Fruit fly (Drosophila melanogaster) whole organism, wandering third instar larva: ENCODE results near the gene CG9933.

Experiments used
- Abd-B ChIP-seq: fragments of >200 bp; optimal IDR thresholded peaks from 2 replicates; lab custom pipeline; 2017; ENCODE audit warnings: missing biosample characterization, missing genetic modification characterization
- CG32264 ChIP-seq: fragments of 200-800 bp; sonication (Bioruptor generic); optimal IDR thresholded peaks from 2 replicates; lab custom pipeline; 2016; ENCODE audit warnings: missing biosample characterization, missing genetic modification characterization
- CG9705 ChIP-seq: fragments of 200-800 bp; sonication (Bioruptor generic); optimal IDR thresholded peaks from 2 replicates; lab custom pipeline; 2018; ENCODE audit warnings: missing biosample characterization, mild to moderate bottlenecking, missing genetic modification characterization
- CrebA ChIP-seq: fragments of 200-800 bp; sonication (Bioruptor generic); optimal IDR thresholded peaks from 2 replicates; lab custom pipeline; 2016; ENCODE audit warnings: missing biosample characterization, mild to moderate bottlenecking, missing genetic modification characterization, borderline replicate concordance
- Dfd ChIP-seq: fragments of >200 bp; optimal IDR thresholded peaks from 2 replicates; lab custom pipeline; 2017; ENCODE audit warnings: missing biosample characterization, missing genetic modification characterization
- Dif ChIP-seq: fragments of 200-275, 200-300 bp; sonication (Bioruptor generic); optimal IDR thresholded peaks from 2 replicates; lab custom pipeline; 2018; ENCODE audit warnings: missing biosample characterization, missing genetic modification characterization; ENCODE audit not compliant: partially characterized antibody
- GATAd ChIP-seq: sonication (Bioruptor generic); optimal IDR thresholded peaks from 2 replicates; lab custom pipeline; 2016; ENCODE audit warnings: missing biosample characterization, missing genetic modification characterization
- HLH106 ChIP-seq: fragments of 200-800 bp; optimal IDR thresholded peaks from 3 replicates; lab custom pipeline; 2019; ENCODE audit warnings: missing biosample characterization, mild to moderate bottlenecking, missing genetic modification characterization, moderate library complexity
- Hnf4 ChIP-seq: fragments of 200-800 bp; sonication (Bioruptor generic); optimal IDR thresholded peaks from 2 replicates; lab custom pipeline; 2016; ENCODE audit warnings: missing biosample characterization, mild to moderate bottlenecking, missing genetic modification characterization
- Hr78 ChIP-seq: fragments of >200 bp; optimal IDR thresholded peaks from 2 replicates; lab custom pipeline; 2017; ENCODE audit warnings: missing biosample characterization, missing genetic modification characterization
- Hr83 ChIP-seq: fragments of 200-300 bp; sonication (Bioruptor generic); optimal IDR thresholded peaks from 2 replicates; lab custom pipeline; 2016; ENCODE audit warnings: missing biosample characterization, mild to moderate bottlenecking, missing genetic modification characterization, moderate library complexity; ENCODE audit not compliant: poor library complexity, severe bottlenecking
- Jra ChIP-seq: sonication (Bioruptor generic); optimal IDR thresholded peaks from 2 replicates; lab custom pipeline; 2016; ENCODE audit warnings: missing biosample characterization, missing genetic modification characterization
- Mio ChIP-seq: sonication (Bioruptor generic); optimal IDR thresholded peaks from 2 replicates; lab custom pipeline; 2016; ENCODE audit warnings: missing biosample characterization, missing genetic modification characterization
- Myc ChIP-seq: fragments of >200 bp; optimal IDR thresholded peaks from 2 replicates; lab custom pipeline; 2017
- N ChIP-seq: fragments of >200 bp; optimal IDR thresholded peaks from 2 replicates; lab custom pipeline; 2018; ENCODE audit warnings: missing biosample characterization, missing external identifiers, missing genetic modification characterization
- OdsH ChIP-seq: fragments of 200-800 bp; sonication (Bioruptor generic); optimal IDR thresholded peaks from 2 replicates; lab custom pipeline; 2016; ENCODE audit warnings: missing biosample characterization, mild to moderate bottlenecking, missing genetic modification characterization
- Rel ChIP-seq, 2 experiments: fragments of 200-800 bp; sonication (Bioruptor generic) in 1 of 2; optimal IDR thresholded peaks; 2 replicates in 1 of 2; 3 replicates in 1 of 2; lab custom pipeline; 2016 to 2019; ENCODE audit warnings: mild to moderate bottlenecking in 2 of 2, missing biosample characterization in 2 of 2, missing genetic modification characterization in 2 of 2, moderate library complexity in 1 of 2
- Sp1 ChIP-seq: fragments of 200-800 bp; sonication (Bioruptor generic); optimal IDR thresholded peaks from 3 replicates; lab custom pipeline; 2019; ENCODE audit warnings: missing biosample characterization, mild to moderate bottlenecking, missing genetic modification characterization, moderate library complexity
- Vsx2 ChIP-seq: fragments of 200-300, 225-300 bp; sonication (Bioruptor generic); optimal IDR thresholded peaks from 2 replicates; lab custom pipeline; 2018; ENCODE audit warnings: missing biosample characterization, missing genetic modification characterization; ENCODE audit not compliant: partially characterized antibody
- br ChIP-seq: fragments of 200-800 bp; sonication (Bioruptor generic); optimal IDR thresholded peaks from 2 replicates; lab custom pipeline; 2016; ENCODE audit warnings: missing biosample characterization, missing genetic modification characterization
- brk ChIP-seq: fragments of 200-800 bp; sonication (Bioruptor generic); optimal IDR thresholded peaks from 2 replicates; lab custom pipeline; 2016; ENCODE audit warnings: missing biosample characterization, mild to moderate bottlenecking, missing genetic modification characterization
- dl ChIP-seq, 2 experiments: fragments of 175-275, 200-275 bp in 1 of 2; fragments of 200-275 bp in 1 of 2; sonication (Bioruptor generic); optimal IDR thresholded peaks; lab custom pipeline; 2018; ENCODE audit warnings: mild to moderate bottlenecking in 2 of 2, missing biosample characterization in 2 of 2, missing genetic modification characterization in 2 of 2, moderate library complexity in 2 of 2; ENCODE audit not compliant: partially characterized antibody in 2 of 2, insufficient read depth in 1 of 2
- dmrt93B ChIP-seq: fragments of 200-800 bp; sonication (Bioruptor generic); optimal IDR thresholded peaks from 2 replicates; lab custom pipeline; 2018; ENCODE audit warnings: missing biosample characterization, mild to moderate bottlenecking, missing genetic modification characterization
- dsf ChIP-seq: sonication (Bioruptor generic); optimal IDR thresholded peaks from 2 replicates; lab custom pipeline; 2016; ENCODE audit warnings: missing biosample characterization, missing genetic modification characterization, borderline replicate concordance
- ey ChIP-seq: fragments of 200-800 bp; sonication (Bioruptor generic); optimal IDR thresholded peaks from 2 replicates; lab custom pipeline; 2016; ENCODE audit warnings: missing biosample characterization, missing genetic modification characterization
- foxo ChIP-seq, 2 experiments: fragments of 200-800 bp; sonication (Bioruptor generic); optimal IDR thresholded peaks; 2 replicates in 1 of 2; 3 replicates in 1 of 2; lab custom pipeline; 2016 to 2017; ENCODE audit warnings: missing biosample characterization in 2 of 2, missing genetic modification characterization in 2 of 2
- fru ChIP-seq: fragments of 200-800 bp; sonication (Bioruptor generic); optimal IDR thresholded peaks from 3 replicates; lab custom pipeline; 2016; ENCODE audit warnings: missing biosample characterization, mild to moderate bottlenecking, missing genetic modification characterization
- h ChIP-seq: fragments of 200-800 bp; sonication (Bioruptor generic); optimal IDR thresholded peaks from 3 replicates; lab custom pipeline; 2016; ENCODE audit warnings: missing biosample characterization, mild to moderate bottlenecking, missing genetic modification characterization
- jim ChIP-seq: fragments of 175-275, 200-325 bp; sonication (Bioruptor generic); optimal IDR thresholded peaks from 2 replicates; lab custom pipeline; 2016; ENCODE audit warnings: missing biosample characterization, mild to moderate bottlenecking, missing genetic modification characterization
- lola ChIP-seq: fragments of >200 bp; optimal IDR thresholded peaks from 2 replicates; lab custom pipeline; 2017; ENCODE audit warnings: missing biosample characterization, missing genetic modification characterization
- pan ChIP-seq: fragments of >200 bp; optimal IDR thresholded peaks from 2 replicates; lab custom pipeline; 2017
- psq ChIP-seq: fragments of 200-800 bp; sonication (Bioruptor generic); optimal IDR thresholded peaks from 3 replicates; lab custom pipeline; 2017; ENCODE audit warnings: missing biosample characterization, mild to moderate bottlenecking, missing genetic modification characterization, moderate library complexity
- rgr ChIP-seq: fragments of 200-800 bp; sonication (Bioruptor generic); optimal IDR thresholded peaks from 3 replicates; lab custom pipeline; 2016; ENCODE audit warnings: missing biosample characterization, mild to moderate bottlenecking, missing genetic modification characterization
- sage ChIP-seq: fragments of 200-800 bp; sonication (Bioruptor generic); optimal IDR thresholded peaks from 2 replicates; lab custom pipeline; 2016; ENCODE audit warnings: missing biosample characterization, mild to moderate bottlenecking, missing genetic modification characterization
- sv ChIP-seq: fragments of 200-800 bp; sonication (Bioruptor generic); optimal IDR thresholded peaks from 3 replicates; lab custom pipeline; 2016; ENCODE audit warnings: missing biosample characterization, missing genetic modification characterization
- tai ChIP-seq: sonication (Bioruptor generic); optimal IDR thresholded peaks from 2 replicates; lab custom pipeline; 2016; ENCODE audit warnings: missing biosample characterization, missing genetic modification characterization
- usp ChIP-seq: fragments of >200 bp; optimal IDR thresholded peaks from 2 replicates; lab custom pipeline; 2017; ENCODE audit warnings: missing biosample characterization, missing genetic modification characterization
- woc ChIP-seq: sonication (Bioruptor generic); optimal IDR thresholded peaks from 2 replicates; lab custom pipeline; 2016; ENCODE audit warnings: missing biosample characterization, mild to moderate bottlenecking, missing genetic modification characterization

The CG9933 gene

DNA sequence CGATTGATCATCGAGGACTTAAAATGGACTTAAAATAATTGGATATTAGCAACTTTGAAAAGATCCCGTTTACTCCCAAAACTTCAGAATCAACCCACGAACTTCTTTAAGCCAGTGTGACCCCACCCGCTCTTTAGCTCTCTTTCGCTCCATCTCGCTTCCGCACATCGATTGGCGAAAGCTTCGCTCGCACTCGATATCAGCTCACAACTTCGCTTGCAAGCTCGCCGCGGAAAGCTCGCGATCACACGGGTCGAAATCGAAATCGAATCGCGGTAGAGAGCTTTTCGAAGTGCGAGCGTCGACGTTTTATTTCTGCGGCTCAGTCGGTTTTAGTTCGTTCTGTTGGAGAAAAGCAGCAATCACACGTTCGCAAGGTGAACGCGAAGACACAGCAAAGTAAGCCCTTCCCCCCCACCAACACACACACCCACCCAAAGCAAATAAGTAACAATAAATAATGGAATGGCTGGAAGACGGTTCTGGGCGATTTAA lies 47.0 kb downstream of the CG9933 start, which contains the start of gene Vha68-2:
Gene Vha68-2 (plus strand): TSS at position 278 of the 495 bp plus-strand sequence.
- TF ChIP-seq fru (GFP tag; lab: Kevin White, UChicago) (peak; percentile 48), Dfd (no peak), psq (GFP tag; lab: Kevin White, UChicago) (no peak), brk (GFP tag; lab: Kevin White, UChicago) (no peak), lola (GFP tag; lab: Kevin White, UChicago) (no peak), Hr78 (GFP tag; lab: Kevin White, UChicago) (no peak), tai (GFP tag; lab: Kevin White, UChicago) (no peak), dl (GFP tag; optimal IDR thresholded peaks at IDR 0.05; lab: Kevin White, UChicago; ENCODE audit: insufficient read depth in 1 of 2, partially characterized antibody in 2 of 2) (no peak), Vsx2 (GFP tag; lab: Kevin White, UChicago) (no peak), CG32264 (GFP tag; lab: Kevin White, UChicago) (no peak), br (GFP tag; lab: Kevin White, UChicago) (peak; percentile 55), foxo (GFP tag; optimal IDR thresholded peaks at IDR 0.05; lab: Kevin White, UChicago) (peak in 1 of 2 experiments; percentile 49), dmrt93B (GFP tag; lab: Kevin White, UChicago) (no peak), GATAd (no peak), Dif (GFP tag; lab: Kevin White, UChicago) (no peak), Rel (GFP tag; optimal IDR thresholded peaks at IDR 0.05; lab: Kevin White, UChicago) (no peak), Rel (tag; optimal IDR thresholded peaks at IDR 0.05; lab: Kevin White, UChicago) (peak; percentile 69), N (GFP tag; lab: Kevin White, UChicago) (no peak), sv (GFP tag; lab: Kevin White, UChicago) (no peak), Jra (GFP tag; lab: Kevin White, UChicago) (no peak), Mio (GFP tag; lab: Kevin White, UChicago) (no peak), Sp1 (GFP tag; lab: Kevin White, UChicago) (peak; percentile 61), dsf (GFP tag; lab: Kevin White, UChicago) (no peak), CrebA (GFP tag; lab: Kevin White, UChicago) (peak; percentile 20), pan (lab: Kevin White, UChicago) (no peak), usp (GFP tag; lab: Kevin White, UChicago) (no peak), rgr (GFP tag; lab: Kevin White, UChicago) (peak; percentile 84), jim (GFP tag; lab: Kevin White, UChicago) (no peak), Myc (lab: Kevin White, UChicago) (no peak), h (peak; percentile 5), ey (GFP tag; lab: Kevin White, UChicago) (peak; percentile 34), CG9705 (GFP tag; lab: Kevin White, UChicago) (peak; percentile 40), sage (no peak), Hr83 (GFP tag; lab: Kevin White, UChicago) (no peak), Abd-B (GFP tag; lab: Kevin White, UChicago) (no peak), HLH106 (tag; lab: Kevin White, UChicago) (no peak), Hnf4 (GFP tag; lab: Kevin White, UChicago) (peak; percentile 45), OdsH (no peak), woc (GFP tag; lab: Kevin White, UChicago) (peak; percentile 70)
